Fruit fly (Drosophila melanogaster) whole organism, pupa: Measurements from ENCODE around the gene CG32645.

Experiments
- CG12605 ChIP-seq: fragments of 200-800 bp; sonication (Bioruptor generic); IDR thresholded peaks from 2 replicates; pipeline ENCODE4 v1.3.6; 2022; ENCODE audit warnings: missing biosample characterization, missing genetic modification characterization
- CG13204 ChIP-seq: fragments of 200-800 bp; sonication (Bioruptor generic); optimal IDR thresholded peaks from 2 replicates; lab custom pipeline; 2018; ENCODE audit warnings: missing biosample characterization, mild to moderate bottlenecking, missing genetic modification characterization, moderate library complexity
- CG15710 ChIP-seq: fragments of 200-800 bp; sonication (Bioruptor generic); optimal IDR thresholded peaks from 2 replicates; lab custom pipeline; 2018; ENCODE audit warnings: missing biosample characterization, mild to moderate bottlenecking, missing genetic modification characterization, moderate library complexity
- CG32121 ChIP-seq: fragments of 200-800 bp; sonication (Bioruptor generic); IDR thresholded peaks from 2 replicates; pipeline ENCODE4 v1.3.6; 2022; ENCODE audit warnings: missing biosample characterization, missing genetic modification characterization
- CG34367 ChIP-seq: fragments of 200-800 bp; sonication (Bioruptor generic); optimal IDR thresholded peaks from 2 replicates; lab custom pipeline; 2018; ENCODE audit warnings: missing biosample characterization, mild to moderate bottlenecking, missing genetic modification characterization
- CG4496 ChIP-seq: fragments of 200-800 bp; sonication (Bioruptor generic); IDR thresholded peaks from 3 replicates; pipeline ENCODE4 v1.3.6; 2022; ENCODE audit warnings: missing biosample characterization, missing genetic modification characterization
- CG8301 ChIP-seq: fragments of 200-800 bp; sonication (Bioruptor generic); optimal IDR thresholded peaks from 2 replicates; lab custom pipeline; 2018; ENCODE audit warnings: missing biosample characterization, mild to moderate bottlenecking, missing genetic modification characterization
- Pif1A ChIP-seq: fragments of 200-800 bp; sonication (Bioruptor generic); optimal IDR thresholded peaks from 3 replicates; lab custom pipeline; 2016; ENCODE audit warnings: missing biosample characterization, missing genetic modification characterization
- Pif1B ChIP-seq: fragments of 200-800 bp; sonication (Bioruptor generic); optimal IDR thresholded peaks from 3 replicates; lab custom pipeline; 2016; ENCODE audit warnings: missing biosample characterization, missing genetic modification characterization
- Snoo ChIP-seq: fragments of 200-800 bp; sonication (Bioruptor generic); optimal IDR thresholded peaks from 3 replicates; lab custom pipeline; 2017; ENCODE audit warnings: missing biosample characterization, mild to moderate bottlenecking, missing genetic modification characterization, inconsistent platforms
- gl ChIP-seq: fragments of 200-800 bp; sonication (Bioruptor generic); optimal IDR thresholded peaks from 2 replicates; lab custom pipeline; 2018; ENCODE audit warnings: missing biosample characterization, mild to moderate bottlenecking, missing genetic modification characterization

DNA sequence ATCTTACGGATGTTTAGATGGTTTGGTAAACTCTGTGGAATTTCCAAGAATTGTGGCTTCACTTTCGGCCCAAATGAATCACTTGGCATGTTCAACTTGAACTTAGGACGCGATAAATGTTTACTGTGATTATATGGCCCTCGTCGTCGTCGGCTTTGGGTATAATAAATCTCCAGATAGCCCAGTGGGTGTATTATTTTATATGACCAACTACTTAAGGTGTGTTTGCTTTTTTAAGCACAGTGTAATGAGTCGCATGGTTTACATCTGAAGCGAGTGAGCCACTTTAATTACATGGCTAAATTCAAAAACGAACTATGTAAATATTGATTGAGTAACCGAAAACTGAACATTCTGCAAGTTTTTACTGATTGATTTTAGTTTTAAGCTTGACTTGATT, 33.8 kb upstream of the CG32645 start:
- no peak for TF ChIP-seq CG4496
- no peak for TF ChIP-seq Snoo (tag; lab: Kevin White, UChicago)
- no peak for TF ChIP-seq CG8301 (tag; lab: Kevin White, UChicago)
- no peak for TF ChIP-seq CG34367 (tag; lab: Kevin White, UChicago)
- TF ChIP-seq Pif1B, result no peak
- no peak for TF ChIP-seq CG32121 (GFP tag; lab: Robert Waterston, UW)
- TF ChIP-seq CG12605 (GFP tag; lab: Robert Waterston, UW), result no peak
- TF ChIP-seq Pif1A (GFP tag; lab: Kevin White, UChicago), result no peak
- no peak for TF ChIP-seq gl (tag; lab: Kevin White, UChicago)
- TF ChIP-seq CG15710, result no peak
- no peak for TF ChIP-seq CG13204
